Worm (Caenorhabditis elegans): ENCODE data around the gene pnc-1.

The pnc-1 gene

DNA sequence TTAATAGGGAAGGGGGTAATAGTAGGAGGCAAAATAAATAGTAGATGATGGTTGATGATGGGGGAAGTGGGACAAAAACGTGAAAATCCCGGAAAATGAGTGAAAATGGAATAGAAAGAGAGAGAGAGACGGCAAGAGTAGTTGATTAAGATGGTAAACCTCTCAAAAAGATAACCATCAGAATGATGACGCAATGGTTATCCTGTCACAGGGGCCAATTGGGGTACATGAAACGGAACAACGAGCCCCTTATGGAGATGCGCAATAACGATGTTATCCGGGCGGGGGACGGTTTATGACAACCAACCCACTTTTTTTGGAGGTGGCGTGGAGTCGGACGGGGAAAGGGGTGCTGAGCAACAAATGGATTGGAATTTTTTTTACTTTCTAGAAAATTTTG is 34.5 kb upstream of the pnc-1 start:
- TF ChIP-seq ceh-2 (tag; optimal IDR thresholded peaks at IDR 0.05) (no peak), hlh-8 (tag; optimal IDR thresholded peaks at IDR 0.05) (no peak), lim-6 (tag; optimal IDR thresholded peaks at IDR 0.05) (no peak), nhr-11 (tag; optimal IDR thresholded peaks at IDR 0.05) (no peak), fax-1 (tag; optimal IDR thresholded peaks at IDR 0.05) (no peak), nhr-232 (tag; optimal IDR thresholded peaks at IDR 0.05) (no peak), dmd-4 (tag; optimal IDR thresholded peaks at IDR 0.05; ENCODE audit: borderline replicate concordance) (no peak), hlh-6 (tag; optimal IDR thresholded peaks at IDR 0.05) (no peak), rnt-1 (tag; optimal IDR thresholded peaks at IDR 0.05) (no peak), hlh-13 (GFP tag; optimal IDR thresholded peaks at IDR 0.05) (no peak), hlh-15 (tag; optimal IDR thresholded peaks at IDR 0.05) (no peak), F13H6.1 (tag; optimal IDR thresholded peaks at IDR 0.05) (no peak), unc-86 (tag; optimal IDR thresholded peaks at IDR 0.05) (no peak), ceh-14 (tag; optimal IDR thresholded peaks at IDR 0.05) (no peak), pros-1 (tag; optimal IDR thresholded peaks at IDR 0.05) (no peak), ceh-19 (GFP tag; optimal IDR thresholded peaks at IDR 0.05) (no peak)

DNA sequence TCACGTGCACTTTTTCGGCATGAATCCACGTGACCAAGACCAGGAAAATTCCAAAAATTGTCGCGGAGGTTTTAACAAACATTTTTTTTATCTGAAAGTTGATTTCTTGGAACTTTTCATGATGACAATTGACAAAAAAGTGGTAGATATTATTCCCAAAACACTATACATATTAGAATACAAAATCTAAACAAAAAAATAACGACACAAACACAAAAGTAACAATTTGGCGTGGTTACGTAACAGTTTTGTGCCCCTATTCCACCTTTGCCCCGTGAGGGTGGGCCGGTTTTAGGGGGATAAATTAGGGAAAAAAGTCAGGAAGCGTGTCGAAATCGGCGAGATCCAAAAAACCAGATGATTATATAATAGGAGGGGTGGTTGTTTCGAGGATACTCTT is 26.5 kb upstream of the pnc-1 start, which contains the start of gene gegf-1:
TSS of gene gegf-1 (minus strand) at position 101 of the 400 bp plus-strand sequence.
- TF ChIP-seq unc-55 (GFP tag; optimal IDR thresholded peaks at IDR 0.05) (no peak), madf-2 (tag; optimal IDR thresholded peaks at IDR 0.05) (no peak)

DNA sequence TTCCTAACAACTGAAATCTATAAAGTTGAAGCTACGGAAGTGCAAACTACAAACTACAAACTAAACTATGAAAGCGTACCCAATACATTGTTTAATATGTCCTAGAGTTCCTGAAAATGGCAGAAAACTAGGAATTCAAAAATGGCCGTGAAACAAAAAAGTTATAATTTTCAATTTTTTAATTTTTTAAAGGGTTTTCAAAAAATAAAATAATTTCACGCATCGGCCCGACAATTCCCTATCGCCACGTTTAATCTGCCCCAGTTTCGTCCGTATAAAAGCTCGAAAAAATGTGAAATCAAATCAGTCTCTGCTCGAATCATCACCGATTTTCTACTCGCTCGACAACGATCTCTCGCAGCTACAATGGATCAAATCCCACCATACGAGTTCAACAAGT is 25.6 kb upstream of the pnc-1 start, which contains the start of gene Y38C1AA.7:
TSS of gene Y38C1AA.7 (plus strand) at position 301 of the 400 bp plus-strand sequence.
- no peak for TF ChIP-seq pros-1 (tag; optimal IDR thresholded peaks at IDR 0.05)

DNA sequence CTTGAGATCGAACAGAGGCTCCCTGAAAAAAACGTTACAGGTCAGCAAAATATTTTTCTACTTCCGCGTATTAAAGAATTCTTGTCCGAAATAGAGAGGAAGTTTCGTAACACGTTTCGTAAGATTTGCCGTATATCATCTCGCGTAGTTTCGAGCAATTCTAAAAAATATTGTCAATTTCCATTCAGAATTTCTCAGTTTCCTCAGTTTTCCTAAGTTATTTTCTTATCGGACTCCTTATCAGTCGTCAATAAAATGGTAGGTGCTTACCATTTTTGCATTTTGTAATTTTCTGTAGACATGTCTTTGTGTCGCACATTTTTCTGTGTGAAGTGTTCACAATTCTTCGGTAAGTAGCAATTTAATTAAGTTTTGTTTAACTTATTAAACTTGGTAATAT is 24.4 kb upstream of the pnc-1 start, which contains the start of gene Y38C1AA.19:
TSS of gene Y38C1AA.19 (plus strand) at position 301 of the 400 bp plus-strand sequence.
- TF ChIP-seq fkh-6 (tag; optimal IDR thresholded peaks at IDR 0.05) (no peak), K02D7.2 (tag; optimal IDR thresholded peaks at IDR 0.05) (no peak), syd-9 (tag; optimal IDR thresholded peaks at IDR 0.05) (no peak), elt-2 (tag; optimal IDR thresholded peaks at IDR 0.05) (no peak), tbx-7 (tag; optimal IDR thresholded peaks at IDR 0.05) (no peak), sox-2 (GFP tag; IDR thresholded peaks at IDR 0.05) (no peak), rnt-1 (tag; optimal IDR thresholded peaks at IDR 0.05) (no peak), unc-3 (GFP tag; conservative IDR thresholded peaks at IDR 0.05) (no peak), unc-3 (tag; optimal IDR thresholded peaks at IDR 0.05) (no peak), gmeb-2 (tag; optimal IDR thresholded peaks at IDR 0.05) (no peak), lin-11 (tag; optimal IDR thresholded peaks at IDR 0.05) (no peak), ceh-22 (tag; optimal IDR thresholded peaks at IDR 0.05) (no peak), nhr-232 (tag; optimal IDR thresholded peaks at IDR 0.05) (no peak), ref-2 (tag; optimal IDR thresholded peaks at IDR 0.05) (no peak), ceh-19 (GFP tag; optimal IDR thresholded peaks at IDR 0.05) (no peak), pqm-1 (tag; optimal IDR thresholded peaks at IDR 0.05) (no peak), hlh-13 (GFP tag; optimal IDR thresholded peaks at IDR 0.05) (no peak), hlh-30 (tag; optimal IDR thresholded peaks at IDR 0.05; ENCODE audit: insufficient read depth) (no peak), hlh-15 (tag; optimal IDR thresholded peaks at IDR 0.05) (no peak)

DNA sequence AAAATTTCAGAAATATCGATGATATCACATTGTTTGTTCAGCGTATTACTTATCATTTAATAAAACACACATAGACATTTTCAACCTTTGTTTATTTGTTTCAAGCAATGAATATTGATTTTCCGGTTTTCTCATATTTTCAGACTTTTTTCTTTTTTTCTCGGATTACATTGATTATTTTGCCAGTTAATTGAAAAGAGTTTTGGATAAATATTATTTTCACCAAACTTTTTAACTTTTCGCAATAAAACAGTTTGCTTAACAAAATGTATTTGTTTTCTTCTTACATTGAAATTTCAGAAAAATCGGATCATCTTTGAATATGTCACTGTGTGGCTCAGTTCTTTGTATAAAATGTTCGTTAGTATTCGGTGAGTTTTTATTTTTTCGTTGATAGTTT is 21.8 kb upstream of the pnc-1 start, which contains the start of gene Y38C1AA.6:
TSS of gene Y38C1AA.6 (plus strand) at position 301 of the 400 bp plus-strand sequence.
- no peak for TF ChIP-seq eyg-1 (tag; optimal IDR thresholded peaks at IDR 0.05)
- TF ChIP-seq zip-5 (tag; optimal IDR thresholded peaks at IDR 0.05) = no peak
- no peak for TF ChIP-seq pax-1 (tag; optimal IDR thresholded peaks at IDR 0.05)
- TF ChIP-seq hlh-8 (tag; optimal IDR thresholded peaks at IDR 0.05) = no peak
- no peak for TF ChIP-seq lin-11 (tag; optimal IDR thresholded peaks at IDR 0.05)
- TF ChIP-seq ceh-19 (GFP tag; optimal IDR thresholded peaks at IDR 0.05) = no peak
- no peak for TF ChIP-seq ceh-14 (tag; optimal IDR thresholded peaks at IDR 0.05)
- TF ChIP-seq unc-3 (GFP tag; conservative IDR thresholded peaks at IDR 0.05) = no peak
- no peak for TF ChIP-seq unc-3 (tag; optimal IDR thresholded peaks at IDR 0.05)
- no peak for TF ChIP-seq fax-1 (tag; optimal IDR thresholded peaks at IDR 0.05)
- no peak for TF ChIP-seq F13H6.1 (tag; optimal IDR thresholded peaks at IDR 0.05)

All from whole organism, late embryonic.